Fruit fly (Drosophila melanogaster) whole organism, embryonic: ENCODE results near the gene CG9395.

Experiments
- CG11093 ChIP-seq: fragments of 200-800 bp; sonication (Bioruptor generic); IDR thresholded peaks from 3 replicates; pipeline ENCODE4 v1.3.6; 2022; ENCODE audit warnings: missing biosample characterization, missing genetic modification characterization
- CG11695 ChIP-seq: fragments of 200-800 bp; sonication (Bioruptor generic); IDR thresholded peaks from 3 replicates; pipeline ENCODE4 v1.3.6; 2022; ENCODE audit warnings: missing biosample characterization, missing genetic modification characterization
- CG14965 ChIP-seq: fragments of 200-800 bp; sonication (Bioruptor generic); optimal IDR thresholded peaks from 2 replicates; lab custom pipeline; 2016; ENCODE audit warnings: missing biosample characterization, missing genetic modification characterization, borderline replicate concordance
- CG17385 ChIP-seq: fragments of 200-800 bp; sonication (Bioruptor generic); optimal IDR thresholded peaks from 3 replicates; lab custom pipeline; 2018; ENCODE audit warnings: missing biosample characterization, mild to moderate bottlenecking, missing genetic modification characterization
- CG1832 ChIP-seq: fragments of 200-800 bp; sonication (Bioruptor generic); optimal IDR thresholded peaks from 2 replicates; lab custom pipeline; 2017; ENCODE audit warnings: missing biosample characterization, mild to moderate bottlenecking, missing genetic modification characterization, inconsistent platforms
- CG2129 ChIP-seq: fragments of 200-800 bp; sonication (Bioruptor generic); IDR thresholded peaks from 2 replicates; pipeline ENCODE4 v1.3.6; 2022; ENCODE audit warnings: missing biosample characterization, missing genetic modification characterization; ENCODE audit not compliant: partially characterized antibody
- CG2678 ChIP-seq: fragments of 200-800 bp; sonication (Bioruptor generic); optimal IDR thresholded peaks from 3 replicates; lab custom pipeline; 2019; ENCODE audit warnings: missing biosample characterization, mild to moderate bottlenecking, missing genetic modification characterization, moderate library complexity
- CG3065 ChIP-seq: fragments of 200-800 bp; sonication (Bioruptor generic); optimal IDR thresholded peaks from 2 replicates; lab custom pipeline; 2016; ENCODE audit warnings: missing biosample characterization, missing genetic modification characterization
- CG31224 ChIP-seq: fragments of 200-800 bp; sonication (Bioruptor generic); IDR thresholded peaks from 2 replicates; pipeline ENCODE4 v1.3.6; 2022; ENCODE audit warnings: missing biosample characterization, missing genetic modification characterization
- CG4282 ChIP-seq: fragments of 200-800 bp; sonication (Bioruptor generic); optimal IDR thresholded peaks from 2 replicates; lab custom pipeline; 2016; ENCODE audit warnings: missing biosample characterization, missing genetic modification characterization
- CG6272 ChIP-seq: fragments of 200-800 bp; sonication (Bioruptor generic); IDR thresholded peaks from 2 replicates; pipeline ENCODE4 v1.3.6; 2022; ENCODE audit warnings: missing biosample characterization, missing genetic modification characterization
- CG6791 ChIP-seq: fragments of 200-800 bp; sonication (Bioruptor generic); IDR thresholded peaks from 3 replicates; pipeline ENCODE4 v1.3.6; 2022; ENCODE audit warnings: missing biosample characterization, missing genetic modification characterization; ENCODE audit not compliant: partially characterized antibody
- CG6854 ChIP-seq: fragments of 200-800 bp; sonication (Bioruptor generic); optimal IDR thresholded peaks from 3 replicates; lab custom pipeline; 2017; ENCODE audit warnings: missing biosample characterization, mild to moderate bottlenecking, missing genetic modification characterization
- CG9817 ChIP-seq: fragments of 200-800 bp; sonication (Bioruptor generic); optimal IDR thresholded peaks from 2 replicates; lab custom pipeline; 2018; ENCODE audit warnings: missing biosample characterization, mild to moderate bottlenecking, missing genetic modification characterization, moderate library complexity
- CG9932 ChIP-seq: fragments of 200-800 bp; sonication (Bioruptor generic); IDR thresholded peaks from 2 replicates; pipeline ENCODE4 v1.3.6; 2022; ENCODE audit warnings: missing biosample characterization, missing genetic modification characterization
- Camta ChIP-seq: fragments of 200-800 bp; sonication (Bioruptor generic); optimal IDR thresholded peaks from 2 replicates; lab custom pipeline; 2016; ENCODE audit warnings: missing biosample characterization, missing genetic modification characterization
- Chrac-16 ChIP-seq: fragments of 200-800 bp; sonication (Bioruptor generic); optimal IDR thresholded peaks from 3 replicates; lab custom pipeline; 2016; ENCODE audit warnings: missing biosample characterization, missing genetic modification characterization
- Dad ChIP-seq: fragments of 200-800 bp; sonication (Bioruptor generic); optimal IDR thresholded peaks from 3 replicates; lab custom pipeline; 2016; ENCODE audit warnings: missing biosample characterization, missing genetic modification characterization
- Dfd ChIP-seq, 2 experiments: fragments of >200 bp; optimal IDR thresholded peaks; 2 replicates each; lab custom pipeline; 2017; ENCODE audit warnings: missing biosample characterization in 2 of 2, missing genetic modification characterization in 2 of 2
- Fer1 ChIP-seq: fragments of 200-800 bp; sonication (Bioruptor generic); optimal IDR thresholded peaks from 2 replicates; lab custom pipeline; 2017; ENCODE audit warnings: missing biosample characterization, mild to moderate bottlenecking, missing genetic modification characterization
- H2.0 ChIP-seq: fragments of 200-800 bp; sonication (Bioruptor generic); IDR thresholded peaks from 2 replicates; pipeline ENCODE4 v1.3.6; 2022; ENCODE audit warnings: missing biosample characterization, missing genetic modification characterization
- HHEX ChIP-seq: fragments of 200-800 bp; sonication (Bioruptor generic); optimal IDR thresholded peaks from 3 replicates; lab custom pipeline; 2017; ENCODE audit warnings: missing biosample characterization, mild to moderate bottlenecking, missing genetic modification characterization, missing genetic modification reagents
- HLH54F ChIP-seq: fragments of 200-800 bp; sonication (Bioruptor generic); optimal IDR thresholded peaks from 3 replicates; lab custom pipeline; 2016; ENCODE audit warnings: missing biosample characterization, missing genetic modification characterization
- Hey ChIP-seq: fragments of 200-800 bp; sonication (Bioruptor generic); optimal IDR thresholded peaks from 3 replicates; lab custom pipeline; 2018; ENCODE audit warnings: missing biosample characterization, mild to moderate bottlenecking, missing genetic modification characterization
- NC2α ChIP-seq: fragments of 200-800 bp; sonication (Bioruptor generic); optimal IDR thresholded peaks from 2 replicates; lab custom pipeline; 2016; ENCODE audit warnings: missing biosample characterization, missing genetic modification characterization
- Pdp1 ChIP-seq, 2 experiments: fragments of 200-800 bp; sonication (Bioruptor generic); optimal IDR thresholded peaks; 3 replicates each; lab custom pipeline; 2016; ENCODE audit warnings: missing biosample characterization in 2 of 2, missing genetic modification characterization in 2 of 2, mild to moderate bottlenecking in 1 of 2, moderate library complexity in 1 of 2
- Sry-β ChIP-seq: fragments of 200-800 bp; sonication (Bioruptor generic); optimal IDR thresholded peaks from 2 replicates; lab custom pipeline; 2018; ENCODE audit warnings: missing biosample characterization, mild to moderate bottlenecking, missing genetic modification characterization, moderate library complexity
- Usf ChIP-seq: fragments of 200-800 bp; sonication (Bioruptor generic); optimal IDR thresholded peaks from 2 replicates; lab custom pipeline; 2017; ENCODE audit warnings: missing genotype, missing biosample characterization, missing genetic modification characterization
- Xbp1 ChIP-seq: fragments of 200-800 bp; sonication (Bioruptor generic); optimal IDR thresholded peaks from 3 replicates; lab custom pipeline; 2016; ENCODE audit warnings: missing biosample characterization, mild to moderate bottlenecking, missing genetic modification characterization
- ab ChIP-seq: fragments of 200-800 bp; sonication (Bioruptor generic); optimal IDR thresholded peaks from 2 replicates; lab custom pipeline; 2016; ENCODE audit warnings: missing biosample characterization, missing genetic modification characterization
- bcd ChIP-seq: fragments of 200-800 bp; sonication (Bioruptor generic); optimal IDR thresholded peaks from 2 replicates; lab custom pipeline; 2017; ENCODE audit warnings: missing biosample characterization, mild to moderate bottlenecking, missing genetic modification characterization
- cato ChIP-seq: fragments of 200-800 bp; sonication (Bioruptor generic); optimal IDR thresholded peaks from 2 replicates; lab custom pipeline; 2016; ENCODE audit warnings: missing biosample characterization, missing genetic modification characterization, borderline replicate concordance
- chm ChIP-seq: fragments of 200-800 bp; sonication (Bioruptor generic); IDR thresholded peaks from 2 replicates; pipeline ENCODE4 v1.3.6; 2022; ENCODE audit warnings: missing biosample characterization, missing genetic modification characterization
- crp ChIP-seq, 2 experiments: fragments of 200-800 bp; sonication (Bioruptor generic); optimal IDR thresholded peaks; 2 replicates in 1 of 2; 3 replicates in 1 of 2; lab custom pipeline; 2017; ENCODE audit warnings: missing biosample characterization in 2 of 2, missing genetic modification characterization in 2 of 2, mild to moderate bottlenecking in 1 of 2, moderate library complexity in 1 of 2
- dati ChIP-seq: fragments of 200-800 bp; sonication (Bioruptor generic); IDR thresholded peaks from 2 replicates; pipeline ENCODE4 v1.3.6; 2022; ENCODE audit warnings: missing biosample characterization, missing genetic modification characterization
- gem ChIP-seq: fragments of 200-800 bp; sonication (Bioruptor generic); optimal IDR thresholded peaks from 2 replicates; lab custom pipeline; 2019; ENCODE audit warnings: missing biosample characterization, mild to moderate bottlenecking, missing genetic modification characterization, moderate library complexity
- grau ChIP-seq: fragments of 200-800 bp; optimal IDR thresholded peaks from 3 replicates; lab custom pipeline; 2019; ENCODE audit warnings: missing biosample characterization, mild to moderate bottlenecking, missing genetic modification characterization, moderate library complexity
- her ChIP-seq: fragments of 200-800 bp; sonication (Bioruptor generic); optimal IDR thresholded peaks from 2 replicates; lab custom pipeline; 2016; ENCODE audit warnings: missing biosample characterization, missing genetic modification characterization
- inv ChIP-seq: fragments of 200-800 bp; sonication (Bioruptor generic); IDR thresholded peaks from 2 replicates; pipeline ENCODE4 v1.3.6; 2022; ENCODE audit warnings: missing biosample characterization, missing genetic modification characterization; ENCODE audit not compliant: partially characterized antibody
- mam ChIP-seq: fragments of 200-800 bp; sonication (Bioruptor generic); optimal IDR thresholded peaks from 3 replicates; lab custom pipeline; 2016; ENCODE audit warnings: missing biosample characterization, missing genetic modification characterization
- odd ChIP-seq: fragments of 200-800 bp; sonication (Bioruptor generic); optimal IDR thresholded peaks from 2 replicates; lab custom pipeline; 2017; ENCODE audit warnings: missing biosample characterization, mild to moderate bottlenecking, missing genetic modification characterization
- pan ChIP-seq, 4 experiments: fragments of >200 bp in 3 of 4; fragments of 200-800 bp in 1 of 4; sonication (Bioruptor generic) in 1 of 4; optimal IDR thresholded peaks in 3 of 4; IDR thresholded peaks in 1 of 4; 2 replicates each; pipeline versions ENCODE4 v1.3.6 to Lab custom; 2017 to 2022; ENCODE audit warnings: missing biosample characterization in 2 of 4, missing genetic modification characterization in 2 of 4, mixed read lengths in 1 of 4
- prd ChIP-seq, 3 experiments: fragments of >200 bp in 2 of 3; fragments of 200-800 bp in 1 of 3; sonication (Bioruptor generic) in 1 of 3; optimal IDR thresholded peaks in 2 of 3; IDR thresholded peaks in 1 of 3; 2 replicates in 2 of 3; 3 replicates in 1 of 3; pipeline versions ENCODE4 v1.3.6 to Lab custom; 2017 to 2022; ENCODE audit warnings: missing biosample characterization in 1 of 3, missing genetic modification characterization in 1 of 3
- pum ChIP-seq: fragments of 200-800 bp; sonication (Bioruptor generic); optimal IDR thresholded peaks from 2 replicates; lab custom pipeline; 2016; ENCODE audit warnings: missing biosample characterization, missing genetic modification characterization
- schlank ChIP-seq: fragments of 200-800 bp; sonication (Bioruptor generic); optimal IDR thresholded peaks from 2 replicates; lab custom pipeline; 2018; ENCODE audit warnings: missing biosample characterization, mild to moderate bottlenecking, missing genetic modification characterization
- scrt ChIP-seq: fragments of 200-800 bp; sonication (Bioruptor generic); optimal IDR thresholded peaks from 2 replicates; lab custom pipeline; 2018; ENCODE audit warnings: missing biosample characterization, mild to moderate bottlenecking, missing genetic modification characterization, moderate library complexity
- sr ChIP-seq: fragments of 200-800 bp; sonication (Bioruptor generic); IDR thresholded peaks from 3 replicates; pipeline ENCODE4 v1.3.6; 2022; ENCODE audit warnings: missing biosample characterization, missing genetic modification characterization
- tgo ChIP-seq: fragments of 200-800 bp; sonication (Bioruptor generic); IDR thresholded peaks from 3 replicates; pipeline ENCODE4 v1.3.6; 2022; ENCODE audit warnings: missing biosample characterization, missing genetic modification characterization
- zfh2 ChIP-seq: fragments of 200-800 bp; sonication (Bioruptor generic); optimal IDR thresholded peaks from 2 replicates; lab custom pipeline; 2016; ENCODE audit warnings: missing biosample characterization, missing genetic modification characterization

The CG9395 gene

dm6 chr2L:13387255-13387654 is 32.4 kb upstream of the CG9395 start, which contains the start of the genes Ing5 and CG7099 (continued):
- TF ChIP-seq mam (GFP tag; lab: Kevin White, UChicago) (peak; percentile 94), CG11093 (GFP tag; lab: Robert Waterston, UW) (peak; percentile 95), H2.0 (GFP tag; lab: Robert Waterston, UW) (peak; percentile 96), CG3065 (GFP tag; lab: Kevin White, UChicago) (peak; percentile 95), sr (GFP tag; lab: Robert Waterston, UW) (peak; percentile 76; the same call in 2 of the 3 replicates), Xbp1 (GFP tag; lab: Kevin White, UChicago) (peak; percentile 99), Dfd (GFP tag; optimal IDR thresholded peaks at IDR 0.05; lab: Kevin White, UChicago) (no peak), her (peak; percentile 69), Dad (GFP tag; lab: Kevin White, UChicago) (peak; percentile 93), gem (tag; lab: Kevin White, UChicago) (peak; percentile 99), CG1832 (no peak), CG6791 (GFP tag; lab: Robert Waterston, UW) (peak; percentile 42; the same call in 2 of the 3 replicates), CG9932 (peak; percentile 99), Hey (tag; lab: Kevin White, UChicago) (no peak), ab (GFP tag; lab: Kevin White, UChicago) (peak; percentile 89), CG6272 (GFP tag; lab: Robert Waterston, UW) (peak; percentile 98), HHEX (GFP tag; lab: Kevin White, UChicago) (peak; percentile 95), CG2678 (tag; lab: Kevin White, UChicago) (peak; percentile 96), pum (GFP tag; lab: Kevin White, UChicago) (peak; percentile 89), CG9817 (peak; percentile 97), NC2α (GFP tag; lab: Kevin White, UChicago) (peak; percentile 70), Camta (GFP tag; lab: Kevin White, UChicago) (peak; percentile 92), chm (GFP tag; lab: Robert Waterston, UW) (peak; percentile 94), cato (GFP tag; lab: Kevin White, UChicago) (peak; percentile 94), CG11695 (GFP tag; lab: Robert Waterston, UW) (peak; percentile 94), grau (tag; lab: Kevin White, UChicago) (peak; percentile 95), CG2129 (GFP tag; lab: Robert Waterston, UW) (0 out of 2 replicates have a peak, but pooled peaks have one; percentile 34), odd (peak; percentile 85), Sry-β (peak; percentile 67), pan (optimal IDR thresholded peaks at IDR 0.05; lab: Kevin White, UChicago) (no peak), pan (GFP tag; optimal IDR thresholded peaks at IDR 0.05 in 1 of 2, IDR thresholded peaks at IDR 0.05 in 1 of 2) (peak in 1 of 2 experiments; percentile 97), zfh2 (peak; percentile 95), prd (optimal IDR thresholded peaks at IDR 0.05; lab: Kevin White, UChicago) (no peak), prd (GFP tag; IDR thresholded peaks at IDR 0.05; lab: Robert Waterston, UW) (peak; percentile 98), Fer1 (GFP tag; lab: Kevin White, UChicago) (peak; percentile 94), inv (GFP tag; lab: Robert Waterston, UW) (peak; percentile 56), CG14965 (GFP tag; lab: Kevin White, UChicago) (no peak), scrt (GFP tag; lab: Kevin White, UChicago) (peak; percentile 92), bcd (GFP tag; lab: Kevin White, UChicago) (peak; percentile 95), CG17385 (GFP tag; lab: Kevin White, UChicago) (peak; percentile 88), schlank (tag; lab: Kevin White, UChicago) (peak; percentile 80), CG31224 (GFP tag; lab: Robert Waterston, UW) (peak; percentile 93), crp (GFP tag; optimal IDR thresholded peaks at IDR 0.05; lab: Kevin White, UChicago) (peak; percentile 70 to 88), tgo (GFP tag; lab: Robert Waterston, UW) (peak; percentile 96), Usf (GFP tag; lab: Kevin White, UChicago) (peak; percentile 93), CG4282 (GFP tag; lab: Kevin White, UChicago) (peak; percentile 91), dati (GFP tag; lab: Robert Waterston, UW) (peak; percentile 88), HLH54F (GFP tag; lab: Kevin White, UChicago) (peak; percentile 92), CG6854 (peak; percentile 73), Chrac-16 (GFP tag; lab: Kevin White, UChicago) (peak; percentile 97), Pdp1 (GFP tag; optimal IDR thresholded peaks at IDR 0.05; lab: Kevin White, UChicago) (peak; percentile 92 to 94)
